Worm (Caenorhabditis elegans) whole organism, early embryonic: ENCODE results near the gene srz-29.

Source experiments
- B0310.2 ChIP-seq: sonication (generic microtip); optimal IDR thresholded peaks from 2 replicates; lab custom pipeline; 2016; ENCODE audit warnings: mild to moderate bottlenecking, missing genetic modification characterization, missing compliant biosample characterization
- F13C5.2 ChIP-seq: sonication (generic microtip); optimal IDR thresholded peaks from 2 replicates; lab custom pipeline; 2017; ENCODE audit warnings: mild to moderate bottlenecking, missing genetic modification characterization, inconsistent platforms, missing compliant biosample characterization
- aly-1 ChIP-seq: sonication (generic microtip); optimal IDR thresholded peaks from 2 replicates; lab custom pipeline; 2016; ENCODE audit warnings: missing genetic modification characterization, missing compliant biosample characterization
- ama-1 ChIP-seq: fragments of 150-350 bp; optimal IDR thresholded peaks from 2 replicates; lab custom pipeline; 2014
- ceh-13 ChIP-seq: fragments of 200-800 bp; sonication (Bioruptor generic); optimal IDR thresholded peaks from 2 replicates; lab custom pipeline; 2018; ENCODE audit warnings: mild to moderate bottlenecking, missing genetic modification characterization, missing compliant biosample characterization
- ceh-36 ChIP-seq: sonication (generic microtip); optimal IDR thresholded peaks from 2 replicates; lab custom pipeline; 2016; ENCODE audit warnings: missing genetic modification characterization, inconsistent platforms, missing compliant biosample characterization
- ets-7 ChIP-seq: sonication (generic microtip); optimal IDR thresholded peaks from 2 replicates; lab custom pipeline; 2016; ENCODE audit warnings: missing genotype, missing genetic modification characterization, missing compliant biosample characterization
- flt-1 ChIP-seq: fragments of 200-800 bp; sonication (Bioruptor generic); IDR thresholded peaks from 2 replicates; pipeline ENCODE4 v1.3.6; 2022; ENCODE audit warnings: missing genetic modification characterization, missing compliant biosample characterization
- hmbx-1 ChIP-seq: sonication (generic microtip); optimal IDR thresholded peaks from 2 replicates; lab custom pipeline; 2016; ENCODE audit warnings: mild to moderate bottlenecking, missing genetic modification characterization, missing compliant biosample characterization
- hmg-4 ChIP-seq: fragments of 200-800 bp; sonication (Bioruptor generic); optimal IDR thresholded peaks from 2 replicates; lab custom pipeline; 2018; ENCODE audit warnings: mild to moderate bottlenecking, missing genetic modification characterization, missing compliant biosample characterization
- hnd-1 ChIP-seq: sonication (generic microtip); optimal IDR thresholded peaks from 2 replicates; lab custom pipeline; 2016; ENCODE audit warnings: missing genetic modification characterization, missing compliant biosample characterization
- pes-1 ChIP-seq: fragments of 200-800 bp; sonication (Bioruptor generic); IDR thresholded peaks from 2 replicates; pipeline ENCODE4 v1.3.6; 2022; ENCODE audit warnings: missing genetic modification reagents, missing genetic modification characterization, missing compliant biosample characterization
- scrt-1 ChIP-seq: fragments of 200-800 bp; sonication (Bioruptor generic); IDR thresholded peaks from 2 replicates; pipeline ENCODE4 v1.3.6; 2022; ENCODE audit warnings: missing genetic modification characterization, missing compliant biosample characterization
- sea-1 ChIP-seq: fragments of 200-800 bp; sonication (Bioruptor generic); conservative IDR thresholded peaks from 2 replicates; pipeline ENCODE4 v1.3.6; 2022; ENCODE audit warnings: missing genetic modification characterization, missing compliant biosample characterization
- tbx-11 ChIP-seq: fragments of 200-800 bp; sonication (Bioruptor generic); IDR thresholded peaks from 2 replicates; pipeline ENCODE4 v1.3.6; 2022; ENCODE audit warnings: missing genetic modification characterization, missing compliant biosample characterization
- tbx-37 ChIP-seq: fragments of 200-800 bp; sonication (Bioruptor generic); conservative IDR thresholded peaks from 2 replicates; pipeline ENCODE4 v1.3.6; 2022; ENCODE audit warnings: missing genetic modification reagents, missing genetic modification characterization, missing compliant biosample characterization
- tra-4 ChIP-seq: sonication (generic microtip); optimal IDR thresholded peaks from 2 replicates; lab custom pipeline; 2017; ENCODE audit warnings: missing genetic modification characterization, missing compliant biosample characterization

The srz-29 gene

ce11 chrIV:13633165-13633564 lies 12.6 kb downstream of the srz-29 start, which contains the start of gene fbxa-98:
TSS of gene fbxa-98 (plus strand) at chrIV:13633407.
- TF ChIP-seq sea-1 (GFP tag; lab: Robert Waterston, UW) = no peak
- TF ChIP-seq F13C5.2 (tag; lab: Kevin White, UChicago) = no peak
- no peak for TF ChIP-seq ama-1 (lab: Kevin White, UChicago)
- TF ChIP-seq tbx-11 (GFP tag; lab: Robert Waterston, UW) = no peak
- no peak for TF ChIP-seq ceh-36 (tag; lab: Kevin White, UChicago)
- TF ChIP-seq scrt-1 (GFP tag; lab: Robert Waterston, UW) = no peak
- TF ChIP-seq flt-1 (GFP tag; lab: Robert Waterston, UW) = no peak
- no peak for TF ChIP-seq hmbx-1 (tag; lab: Kevin White, UChicago)
- TF ChIP-seq ceh-13 (GFP tag; lab: Kevin White, UChicago) = no peak
- no peak for TF ChIP-seq hmg-4 (GFP tag; lab: Kevin White, UChicago)
- TF ChIP-seq tbx-37 (GFP tag; lab: Robert Waterston, UW) = no peak
- TF ChIP-seq hnd-1 = no peak
- TF ChIP-seq pes-1 (GFP tag; lab: Robert Waterston, UW) = no peak
- no peak for TF ChIP-seq tra-4 (tag; lab: Kevin White, UChicago)
- no peak for TF ChIP-seq ets-7 (tag; lab: Kevin White, UChicago)
- no peak for TF ChIP-seq aly-1
- TF ChIP-seq B0310.2 (tag; lab: Kevin White, UChicago) = no peak

ce11 chrIV:13632613-13633012 lies 13.1 kb downstream of the srz-29 start:
- no peak for TF ChIP-seq aly-1
- TF ChIP-seq hmbx-1 (tag; lab: Kevin White, UChicago) = no peak
- no peak for TF ChIP-seq ceh-36 (tag; lab: Kevin White, UChicago)
- TF ChIP-seq flt-1 (GFP tag; lab: Robert Waterston, UW) = no peak
- TF ChIP-seq B0310.2 (tag; lab: Kevin White, UChicago) = no peak
- no peak for TF ChIP-seq hmg-4 (GFP tag; lab: Kevin White, UChicago)
- TF ChIP-seq ama-1 (lab: Kevin White, UChicago) = no peak

- no peak for TF ChIP-seq tbx-37 (GFP tag; lab: Robert Waterston, UW)
- TF ChIP-seq hnd-1 = no peak
- TF ChIP-seq tra-4 (tag; lab: Kevin White, UChicago) = no peak
- no peak for TF ChIP-seq ets-7 (tag; lab: Kevin White, UChicago)
- TF ChIP-seq tbx-11 (GFP tag; lab: Robert Waterston, UW) = no peak
- TF ChIP-seq ceh-13 (GFP tag; lab: Kevin White, UChicago) = no peak
- TF ChIP-seq flt-1 (GFP tag; lab: Robert Waterston, UW) = no peak
- TF ChIP-seq ceh-36 (tag; lab: Kevin White, UChicago) = no peak
- no peak for TF ChIP-seq F13C5.2 (tag; lab: Kevin White, UChicago)
- no peak for TF ChIP-seq aly-1
- no peak for TF ChIP-seq pes-1 (GFP tag; lab: Robert Waterston, UW)
- TF ChIP-seq B0310.2 (tag; lab: Kevin White, UChicago) = no peak
- no peak for TF ChIP-seq scrt-1 (GFP tag; lab: Robert Waterston, UW)
- TF ChIP-seq hmg-4 (GFP tag; lab: Kevin White, UChicago) = no peak
Observed at ce11 chrIV:13626469-13626868, 19.3 kb downstream of the srz-29 start, which contains the start of gene sru-21. TSS of gene sru-21 (plus strand) at chrIV:13626769.

- TF ChIP-seq ets-7 (tag; lab: Kevin White, UChicago) (no peak), tbx-37 (GFP tag; lab: Robert Waterston, UW) (no peak), tra-4 (tag; lab: Kevin White, UChicago) (no peak), hnd-1 (no peak), aly-1 (no peak), ama-1 (lab: Kevin White, UChicago) (no peak), pes-1 (GFP tag; lab: Robert Waterston, UW) (no peak), sea-1 (GFP tag; lab: Robert Waterston, UW) (no peak), scrt-1 (GFP tag; lab: Robert Waterston, UW) (no peak), ceh-13 (GFP tag; lab: Kevin White, UChicago) (no peak), hmg-4 (GFP tag; lab: Kevin White, UChicago) (no peak), F13C5.2 (tag; lab: Kevin White, UChicago) (no peak), hmbx-1 (tag; lab: Kevin White, UChicago) (no peak), B0310.2 (tag; lab: Kevin White, UChicago) (no peak), flt-1 (GFP tag; lab: Robert Waterston, UW) (no peak), tbx-11 (GFP tag; lab: Robert Waterston, UW) (no peak), ceh-36 (tag; lab: Kevin White, UChicago) (no peak)
Observed at ce11 chrIV:13623533-13623932, 22.2 kb downstream of the srz-29 start, which contains the start of gene C08F11.1. TSS of gene C08F11.1 (plus strand) at chrIV:13623833.

ce11 chrIV:13619203-13619602 lies 26.5 kb downstream of the srz-29 start, which contains the start of gene C08F11.3:
TSS of gene C08F11.3 (plus strand) at chrIV:13619503.
- no peak for TF ChIP-seq ama-1 (lab: Kevin White, UChicago)

ce11 chrIV:13609755-13610154 lies 36.0 kb downstream of the srz-29 start, which contains the start of gene C08F11.13:
TSS of gene C08F11.13 (minus strand) at chrIV:13609892.
- no peak for TF ChIP-seq flt-1 (GFP tag; lab: Robert Waterston, UW)
- no peak for TF ChIP-seq tra-4 (tag; lab: Kevin White, UChicago)
- no peak for TF ChIP-seq tbx-11 (GFP tag; lab: Robert Waterston, UW)
- no peak for TF ChIP-seq ama-1 (lab: Kevin White, UChicago)
- no peak for TF ChIP-seq ets-7 (tag; lab: Kevin White, UChicago)
- TF ChIP-seq ceh-13 (GFP tag; lab: Kevin White, UChicago) = no peak
- no peak for TF ChIP-seq hmg-4 (GFP tag; lab: Kevin White, UChicago)
- no peak for TF ChIP-seq tbx-37 (GFP tag; lab: Robert Waterston, UW)
- no peak for TF ChIP-seq scrt-1 (GFP tag; lab: Robert Waterston, UW)
- TF ChIP-seq hnd-1 = no peak
- TF ChIP-seq B0310.2 (tag; lab: Kevin White, UChicago) = no peak
- no peak for TF ChIP-seq F13C5.2 (tag; lab: Kevin White, UChicago)
- TF ChIP-seq aly-1 = no peak
